Fruit fly (Drosophila melanogaster): Measurements from ENCODE around the gene CG33500.

The CG33500 gene

dm6 chr3L:11510489-11510888 lies 2.1 kb downstream of the CG33500 start, which contains the start of gene CG33272 (continued):
- no peak for TF ChIP-seq E2f2 (GFP tag; IDR thresholded peaks at IDR 0.05)
- no peak for TF ChIP-seq CG34376 (GFP tag; optimal IDR thresholded peaks at IDR 0.05)
- TF ChIP-seq bowl (GFP tag; IDR thresholded peaks at IDR 0.05) = no peak
- no peak for TF ChIP-seq Ada2b (GFP tag; IDR thresholded peaks at IDR 0.05)
- TF ChIP-seq CG30431 (GFP tag; optimal IDR thresholded peaks at IDR 0.05) = no peak
- no peak for TF ChIP-seq Doc2 (GFP tag; IDR thresholded peaks at IDR 0.05)
- TF ChIP-seq yki (optimal IDR thresholded peaks at IDR 0.05) = no peak
- no peak for TF ChIP-seq ttk (GFP tag; IDR thresholded peaks at IDR 0.05)
- peak; percentile 20 for TF ChIP-seq mirr (GFP tag; optimal IDR thresholded peaks at IDR 0.05)
- TF ChIP-seq CG7987 (GFP tag; optimal IDR thresholded peaks at IDR 0.05) = no peak
- TF ChIP-seq Elba2 (GFP tag; optimal IDR thresholded peaks at IDR 0.05) = no peak
- TF ChIP-seq hth (optimal IDR thresholded peaks at IDR 0.05) = no peak
- TF ChIP-seq Nf-YA (GFP tag; IDR thresholded peaks at IDR 0.05) = no peak
- no peak for TF ChIP-seq CG2712 (tag; optimal IDR thresholded peaks at IDR 0.05)
- TF ChIP-seq pnt (GFP tag; optimal IDR thresholded peaks at IDR 0.05) = no peak
- no peak for TF ChIP-seq abd-A (tag; optimal IDR thresholded peaks at IDR 0.05)
- no peak for TF ChIP-seq Max (GFP tag; optimal IDR thresholded peaks at IDR 0.05)
- no peak for TF ChIP-seq gsb (GFP tag; IDR thresholded peaks at IDR 0.05)
- no peak for TF ChIP-seq croc (GFP tag; conservative IDR thresholded peaks at IDR 0.05)
- TF ChIP-seq kay (GFP tag; optimal IDR thresholded peaks at IDR 0.05) = no peak
- no peak for TF ChIP-seq Oli (tag; optimal IDR thresholded peaks at IDR 0.05)
- peak; percentile 47 for TF ChIP-seq CG13296 (GFP tag; optimal IDR thresholded peaks at IDR 0.05)
- no peak for TF ChIP-seq CG2875 (GFP tag; optimal IDR thresholded peaks at IDR 0.05)
- TF ChIP-seq lbe (GFP tag; optimal IDR thresholded peaks at IDR 0.05) = no peak
- no peak for TF ChIP-seq Ravus (GFP tag; IDR thresholded peaks at IDR 0.05)
- peak; percentile 19 for TF ChIP-seq Med (GFP tag)

DNA sequence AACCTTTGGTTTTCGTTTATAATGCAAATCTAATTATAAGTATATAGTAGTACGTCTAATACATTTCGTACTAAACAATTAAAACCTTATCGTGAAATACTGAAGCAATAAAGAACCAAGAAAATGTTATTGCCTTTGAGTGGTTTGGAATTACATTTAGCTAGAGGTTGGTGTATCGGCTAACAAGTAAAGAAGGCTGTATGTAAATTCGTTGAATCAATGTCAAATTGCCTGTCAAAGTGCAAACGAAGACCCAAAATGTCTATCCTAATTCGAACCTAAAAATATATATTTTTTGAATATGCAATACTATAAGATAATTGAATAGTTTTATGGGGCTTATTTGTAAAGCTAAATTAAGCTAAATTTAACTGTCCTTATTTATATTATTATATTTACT lies 2.8 kb downstream of the CG33500 start:
- TF ChIP-seq Antp (GFP tag; optimal IDR thresholded peaks at IDR 0.05) (no peak), CG18476 (GFP tag; optimal IDR thresholded peaks at IDR 0.05) (no peak), Ssrp (tag; optimal IDR thresholded peaks at IDR 0.05) (no peak), HLHmδ (GFP tag; optimal IDR thresholded peaks at IDR 0.05) (no peak), CG9876 (GFP tag; optimal IDR thresholded peaks at IDR 0.05) (no peak), Myb (GFP tag; optimal IDR thresholded peaks at IDR 0.05) (no peak), Dip2 (GFP tag; IDR thresholded peaks at IDR 0.05) (no peak), Mrtf (GFP tag; IDR thresholded peaks at IDR 0.05) (no peak), Bgb (GFP tag; IDR thresholded peaks at IDR 0.05; ENCODE audit: partially characterized antibody) (peak; percentile 64), esg (GFP tag; conservative IDR thresholded peaks at IDR 0.05) (no peak), CG9609 (GFP tag; optimal IDR thresholded peaks at IDR 0.05) (no peak), Lhr (GFP tag; optimal IDR thresholded peaks at IDR 0.05) (peak; percentile 22), sob (GFP tag; IDR thresholded peaks at IDR 0.05) (no peak), Dp (GFP tag; optimal IDR thresholded peaks at IDR 0.05) (peak; percentile 10), CG11696 (GFP tag; IDR thresholded peaks at IDR 0.05) (no peak), Oli (tag; optimal IDR thresholded peaks at IDR 0.05) (no peak), NFAT (GFP tag; IDR thresholded peaks at IDR 0.05) (no peak), CTCF (GFP tag; optimal IDR thresholded peaks at IDR 0.05) (peak; percentile 84), CG16779 (GFP tag; IDR thresholded peaks at IDR 0.05) (no peak), fd3F (GFP tag; optimal IDR thresholded peaks at IDR 0.05) (no peak), wdn (GFP tag; IDR thresholded peaks at IDR 0.05) (no peak), TFAM (GFP tag; optimal IDR thresholded peaks at IDR 0.05) (no peak), MESR4 (GFP tag; optimal IDR thresholded peaks at IDR 0.05) (no peak), bsh (GFP tag; optimal IDR thresholded peaks at IDR 0.05) (no peak), Abd-B (GFP tag; optimal IDR thresholded peaks at IDR 0.05) (peak; percentile 64), CG10431 (GFP tag; optimal IDR thresholded peaks at IDR 0.05) (no peak), CG12391 (tag; optimal IDR thresholded peaks at IDR 0.05) (no peak), Poxn (GFP tag; IDR thresholded peaks at IDR 0.05) (no peak), grau (tag; optimal IDR thresholded peaks at IDR 0.05) (no peak), tio (GFP tag; optimal IDR thresholded peaks at IDR 0.05) (no peak)

Measured in whole organism, embryonic.